Worm (Caenorhabditis elegans): ENCODE results near the gene srx-31.

DNA sequence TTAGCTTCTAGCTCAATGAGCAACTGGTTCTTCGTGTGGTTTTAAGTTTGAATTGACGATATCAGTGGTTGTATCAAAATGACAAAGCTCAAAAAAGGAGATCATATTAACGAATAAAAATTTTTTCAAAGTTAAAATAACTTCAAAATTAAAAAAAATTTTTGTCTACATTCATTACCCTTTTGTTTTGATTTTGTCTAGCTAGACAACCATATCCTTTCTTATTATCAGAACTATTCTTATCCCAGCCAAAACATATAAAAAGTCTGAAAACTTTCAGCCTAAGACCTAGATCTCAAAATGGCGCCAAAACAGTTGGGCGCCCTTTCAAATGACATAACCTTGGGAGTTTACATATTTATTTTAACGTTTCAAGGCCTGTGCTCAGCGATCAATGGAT is 5.6 kb downstream of the srx-31 start, which contains the start of gene R13D11.1:
- TF ChIP-seq elt-1 (tag; optimal IDR thresholded peaks at IDR 0.05) (no peak), F13H6.1 (tag; optimal IDR thresholded peaks at IDR 0.05) (no peak), lin-13 (GFP tag; optimal IDR thresholded peaks at IDR 0.05) (no peak), peb-1 (tag; optimal IDR thresholded peaks at IDR 0.05) (no peak), ztf-11 (tag; optimal IDR thresholded peaks at IDR 0.05) (no peak), ztf-4 (tag; optimal IDR thresholded peaks at IDR 0.05) (no peak), zag-1 (tag; optimal IDR thresholded peaks at IDR 0.05) (no peak), mdl-1 (tag; optimal IDR thresholded peaks at IDR 0.05) (no peak), R02D3.7 (tag; optimal IDR thresholded peaks at IDR 0.05) (no peak), nhr-23 (tag; optimal IDR thresholded peaks at IDR 0.05) (no peak), nhr-11 (tag; optimal IDR thresholded peaks at IDR 0.05) (no peak), elt-3 (tag; optimal IDR thresholded peaks at IDR 0.05) (no peak), nhr-12 (tag; optimal IDR thresholded peaks at IDR 0.05) (no peak), unc-39 (tag; optimal IDR thresholded peaks at IDR 0.05) (no peak)
